Fruit fly (Drosophila melanogaster) whole organism, embryonic: Measurements from ENCODE around the gene CG18577.

Experiments used
- Adf1 ChIP-seq: fragments of 200-800 bp; sonication (Bioruptor generic); IDR thresholded peaks from 2 replicates; pipeline ENCODE4 v1.3.6; 2022; ENCODE audit warnings: missing biosample characterization, missing genetic modification characterization
- CG10147 ChIP-seq: fragments of 200-800 bp; sonication (Bioruptor generic); optimal IDR thresholded peaks from 2 replicates; lab custom pipeline; 2019; ENCODE audit warnings: missing biosample characterization, mild to moderate bottlenecking, missing genetic modification characterization, moderate library complexity
- CG10959 ChIP-seq: fragments of 200-800 bp; sonication (Bioruptor generic); IDR thresholded peaks from 2 replicates; pipeline ENCODE4 v1.3.6; 2022; ENCODE audit warnings: missing biosample characterization, missing genetic modification characterization
- CG10979 ChIP-seq: fragments of 200-800 bp; sonication (Bioruptor generic); optimal IDR thresholded peaks from 2 replicates; lab custom pipeline; 2018; ENCODE audit warnings: missing biosample characterization, mild to moderate bottlenecking, missing genetic modification characterization, moderate library complexity
- CG11696 ChIP-seq: fragments of 200-800 bp; sonication (Bioruptor generic); IDR thresholded peaks from 2 replicates; pipeline ENCODE4 v1.3.6; 2022; ENCODE audit warnings: missing biosample characterization, missing genetic modification characterization
- CG13296 ChIP-seq: fragments of 200-800 bp; sonication (Bioruptor generic); optimal IDR thresholded peaks from 3 replicates; lab custom pipeline; 2018; ENCODE audit warnings: missing biosample characterization, mild to moderate bottlenecking, missing genetic modification characterization
- CG16813 ChIP-seq: fragments of 200-800 bp; sonication (Bioruptor generic); IDR thresholded peaks from 3 replicates; pipeline ENCODE4 v1.3.6; 2022; ENCODE audit warnings: missing biosample characterization, missing genetic modification characterization; ENCODE audit not compliant: partially characterized antibody
- CG17361 ChIP-seq: fragments of 200-800 bp; sonication (Bioruptor generic); IDR thresholded peaks from 3 replicates; pipeline ENCODE4 v1.3.6; 2022; ENCODE audit warnings: missing biosample characterization, missing genetic modification characterization
- CG17385 ChIP-seq: fragments of 200-800 bp; sonication (Bioruptor generic); optimal IDR thresholded peaks from 3 replicates; lab custom pipeline; 2018; ENCODE audit warnings: missing biosample characterization, mild to moderate bottlenecking, missing genetic modification characterization
- CG18011 ChIP-seq: fragments of 200-800 bp; sonication (Bioruptor generic); optimal IDR thresholded peaks from 2 replicates; lab custom pipeline; 2017; ENCODE audit warnings: missing biosample characterization, missing genetic modification characterization, mild to moderate bottlenecking, moderate library complexity, missing genotype
- CG2889 ChIP-seq: fragments of 200-800 bp; sonication (Bioruptor generic); IDR thresholded peaks from 3 replicates; pipeline ENCODE4 v1.3.6; 2022; ENCODE audit warnings: missing biosample characterization, missing genetic modification characterization
- CG3065 ChIP-seq: fragments of 200-800 bp; sonication (Bioruptor generic); optimal IDR thresholded peaks from 2 replicates; lab custom pipeline; 2016; ENCODE audit warnings: missing biosample characterization, missing genetic modification characterization
- CG3163 ChIP-seq: fragments of 200-800 bp; sonication (Bioruptor generic); optimal IDR thresholded peaks from 3 replicates; lab custom pipeline; 2016; ENCODE audit warnings: missing biosample characterization, missing genetic modification characterization
- CG3995 ChIP-seq: fragments of 200-800 bp; sonication (Bioruptor generic); optimal IDR thresholded peaks from 3 replicates; lab custom pipeline; 2016; ENCODE audit warnings: missing biosample characterization, missing genetic modification characterization
- CG42726 ChIP-seq: fragments of 200-800 bp; sonication (Bioruptor generic); IDR thresholded peaks from 2 replicates; pipeline ENCODE4 v1.3.6; 2022; ENCODE audit warnings: missing biosample characterization, missing genetic modification characterization; ENCODE audit not compliant: partially characterized antibody
- CG4404 ChIP-seq: fragments of 200-800 bp; sonication (Bioruptor generic); IDR thresholded peaks from 2 replicates; pipeline ENCODE4 v1.3.6; 2022; ENCODE audit warnings: missing biosample characterization, missing genetic modification characterization
- CG4424 ChIP-seq: fragments of 200-800 bp; sonication (Bioruptor generic); optimal IDR thresholded peaks from 3 replicates; lab custom pipeline; 2016; ENCODE audit warnings: missing biosample characterization, missing genetic modification characterization
- CG6254 ChIP-seq: fragments of 200-800 bp; sonication (Bioruptor generic); optimal IDR thresholded peaks from 3 replicates; lab custom pipeline; 2017; ENCODE audit warnings: mild to moderate bottlenecking, missing biosample characterization, missing genetic modification reagents, missing genetic modification characterization
- CG9215 ChIP-seq: fragments of 200-800 bp; sonication (Bioruptor generic); IDR thresholded peaks from 2 replicates; pipeline ENCODE4 v1.3.6; 2022; ENCODE audit warnings: missing biosample characterization, missing genetic modification characterization
- CG9437 ChIP-seq: fragments of 200-800 bp; sonication (Bioruptor generic); optimal IDR thresholded peaks from 2 replicates; lab custom pipeline; 2018; ENCODE audit warnings: missing biosample characterization, mild to moderate bottlenecking, missing genetic modification characterization
- CHES-1-like ChIP-seq: fragments of 200-800 bp; sonication (Bioruptor generic); optimal IDR thresholded peaks from 2 replicates; lab custom pipeline; 2016; ENCODE audit warnings: missing biosample characterization, missing genetic modification characterization
- D ChIP-seq, 2 experiments: fragments of 200-800 bp in 1 of 2; fragments of >200 bp in 1 of 2; sonication (Bioruptor generic) in 1 of 2; optimal IDR thresholded peaks; 2 replicates in 1 of 2; 3 replicates in 1 of 2; lab custom pipeline; 2017; ENCODE audit warnings: mild to moderate bottlenecking in 1 of 2, missing biosample characterization in 1 of 2, missing genetic modification characterization in 1 of 2, missing genetic modification reagents in 1 of 2
- Dbx ChIP-seq: fragments of 200-800 bp; sonication (Bioruptor generic); IDR thresholded peaks from 3 replicates; pipeline ENCODE4 v1.3.6; 2022; ENCODE audit warnings: missing biosample characterization, missing genetic modification characterization
- Deaf1 ChIP-seq: fragments of 200-800 bp; optimal IDR thresholded peaks from 3 replicates; lab custom pipeline; 2019; ENCODE audit warnings: missing biosample characterization, mild to moderate bottlenecking, missing genetic modification characterization, moderate library complexity
- Dek ChIP-seq: fragments of 200-800 bp; sonication (Bioruptor generic); optimal IDR thresholded peaks from 3 replicates; lab custom pipeline; 2019; ENCODE audit warnings: missing biosample characterization, mild to moderate bottlenecking, missing genetic modification characterization, moderate library complexity
- Drgx ChIP-seq: fragments of 200-800 bp; sonication (Bioruptor generic); IDR thresholded peaks from 2 replicates; pipeline ENCODE4 v1.3.6; 2022; ENCODE audit warnings: missing biosample characterization, missing genetic modification characterization
- Eip74EF ChIP-seq, 2 experiments: fragments of 200-800 bp in 1 of 2; fragments of >200 bp in 1 of 2; sonication (Bioruptor generic) in 1 of 2; optimal IDR thresholded peaks; 2 replicates each; lab custom pipeline; 2017 to 2019; ENCODE audit warnings: missing biosample characterization in 2 of 2, missing genetic modification characterization in 2 of 2, mild to moderate bottlenecking in 1 of 2, moderate library complexity in 1 of 2
- HLH54F ChIP-seq: fragments of 200-800 bp; sonication (Bioruptor generic); optimal IDR thresholded peaks from 3 replicates; lab custom pipeline; 2016; ENCODE audit warnings: missing biosample characterization, missing genetic modification characterization
- HmgZ ChIP-seq: fragments of 200-800 bp; sonication (Bioruptor generic); optimal IDR thresholded peaks from 2 replicates; lab custom pipeline; 2018; ENCODE audit warnings: missing biosample characterization, mild to moderate bottlenecking, missing genetic modification characterization
- MESR4 ChIP-seq: fragments of 200-800 bp; sonication (Bioruptor generic); optimal IDR thresholded peaks from 2 replicates; lab custom pipeline; 2018; ENCODE audit warnings: missing biosample characterization, mild to moderate bottlenecking, missing genetic modification characterization, moderate library complexity
- Nf-YA ChIP-seq: fragments of 200-800 bp; sonication (Bioruptor generic); IDR thresholded peaks from 2 replicates; pipeline ENCODE4 v1.3.6; 2022; ENCODE audit warnings: missing biosample characterization, missing genetic modification characterization
- NfI ChIP-seq: fragments of 200-800 bp; sonication (Bioruptor generic); optimal IDR thresholded peaks from 3 replicates; lab custom pipeline; 2018; ENCODE audit warnings: missing biosample characterization, mild to moderate bottlenecking, missing genetic modification characterization, moderate library complexity
- Sin3A ChIP-seq: fragments of >200 bp; optimal IDR thresholded peaks from 2 replicates; lab custom pipeline; 2018
- YL-1 ChIP-seq: fragments of 200-800 bp; sonication (Bioruptor generic); optimal IDR thresholded peaks from 3 replicates; lab custom pipeline; 2017; ENCODE audit warnings: missing biosample characterization, mild to moderate bottlenecking, missing genetic modification characterization
- danr ChIP-seq: fragments of 200-800 bp; sonication (Bioruptor generic); IDR thresholded peaks from 2 replicates; pipeline ENCODE4 v1.3.6; 2022; ENCODE audit warnings: missing biosample characterization, missing genetic modification characterization
- dm ChIP-seq: fragments of 200-800 bp; sonication (Bioruptor generic); optimal IDR thresholded peaks from 3 replicates; lab custom pipeline; 2016; ENCODE audit warnings: missing biosample characterization, missing genetic modification characterization
- fd3F ChIP-seq: fragments of 200-800 bp; sonication (Bioruptor generic); optimal IDR thresholded peaks from 2 replicates; lab custom pipeline; 2018; ENCODE audit warnings: missing biosample characterization, mild to moderate bottlenecking, missing genetic modification characterization, moderate library complexity
- fu2 ChIP-seq: fragments of 200-800 bp; sonication (Bioruptor generic); optimal IDR thresholded peaks from 2 replicates; lab custom pipeline; 2016; ENCODE audit warnings: missing biosample characterization, missing genetic modification characterization
- grn ChIP-seq: fragments of 200-800 bp; sonication (Bioruptor generic); optimal IDR thresholded peaks from 3 replicates; lab custom pipeline; 2017; ENCODE audit warnings: missing biosample characterization, missing genetic modification characterization
- gro ChIP-seq: fragments of 200-800 bp; sonication (Bioruptor generic); optimal IDR thresholded peaks from 2 replicates; lab custom pipeline; 2016; ENCODE audit warnings: missing biosample characterization, missing genetic modification characterization
- hth ChIP-seq: fragments of >200 bp; optimal IDR thresholded peaks from 2 replicates; lab custom pipeline; 2017; ENCODE audit warnings: inconsistent platforms
- insv ChIP-seq, 2 experiments: fragments of 200-800 bp; sonication (Bioruptor generic); optimal IDR thresholded peaks; 3 replicates each; lab custom pipeline; 2016 to 2018; ENCODE audit warnings: missing biosample characterization in 2 of 2, missing genetic modification characterization in 2 of 2
- lab ChIP-seq: fragments of 200-800 bp; sonication (Bioruptor generic); optimal IDR thresholded peaks from 3 replicates; lab custom pipeline; 2017; ENCODE audit warnings: missing biosample characterization, missing genetic modification characterization, mild to moderate bottlenecking, moderate library complexity, missing genetic modification reagents
- lov ChIP-seq, 2 experiments: fragments of 200-800 bp in 1 of 2; fragments of >200 bp in 1 of 2; sonication (Bioruptor generic) in 1 of 2; IDR thresholded peaks in 1 of 2; optimal IDR thresholded peaks in 1 of 2; 2 replicates in 1 of 2; 3 replicates in 1 of 2; pipeline versions ENCODE4 v1.3.6 to Lab custom; 2017 to 2022; ENCODE audit warnings: missing biosample characterization in 1 of 2, missing genetic modification characterization in 1 of 2
- mld ChIP-seq: fragments of 200-800 bp; sonication (Bioruptor generic); IDR thresholded peaks from 3 replicates; pipeline ENCODE4 v1.3.6; 2022; ENCODE audit warnings: missing biosample characterization, missing genetic modification characterization; ENCODE audit not compliant: partially characterized antibody
- pum ChIP-seq: fragments of 200-800 bp; sonication (Bioruptor generic); optimal IDR thresholded peaks from 2 replicates; lab custom pipeline; 2016; ENCODE audit warnings: missing biosample characterization, missing genetic modification characterization
- tin ChIP-seq: fragments of 200-800 bp; sonication (Bioruptor generic); optimal IDR thresholded peaks from 3 replicates; lab custom pipeline; 2016; ENCODE audit warnings: missing biosample characterization, missing genetic modification characterization
- tna ChIP-seq: fragments of 200-800 bp; sonication (Bioruptor generic); IDR thresholded peaks from 2 replicates; pipeline ENCODE4 v1.3.6; 2022; ENCODE audit warnings: missing biosample characterization, missing genetic modification characterization; ENCODE audit not compliant: partially characterized antibody
- zfh1 ChIP-seq: fragments of 200-800 bp; sonication (Bioruptor generic); IDR thresholded peaks from 3 replicates; pipeline ENCODE4 v1.3.6; 2022; ENCODE audit warnings: missing biosample characterization, missing genetic modification characterization

CG18577 gene

dm6 chr3R:11209801-11210402 lies 14.0 kb downstream of the CG18577 start, which contains the start of the genes SdhC and Tctp (continued):
- TF ChIP-seq CG3163 (no peak), grn (GFP tag; lab: Kevin White, UChicago) (no peak), Sin3A (peak; percentile 74), Drgx (GFP tag; lab: Robert Waterston, UW) (0 out of 2 replicates have a peak, but pooled peaks have one; percentile 7), MESR4 (GFP tag; lab: Kevin White, UChicago) (peak; percentile 94), CG4404 (GFP tag; lab: Robert Waterston, UW) (no peak), CG17361 (peak; percentile 79), CG18011 (GFP tag; lab: Kevin White, UChicago) (no peak), Adf1 (GFP tag; lab: Robert Waterston, UW) (no peak), CG10959 (GFP tag; lab: Robert Waterston, UW) (no peak), zfh1 (GFP tag; lab: Robert Waterston, UW) (no peak; the same call in 2 of the 3 replicates), CG6254 (GFP tag; lab: Kevin White, UChicago) (no peak), insv (GFP tag; optimal IDR thresholded peaks at IDR 0.05; lab: Kevin White, UChicago) (peak in 1 of 2 experiments; percentile 15), CG10979 (peak; percentile 23), HmgZ (tag; lab: Kevin White, UChicago) (peak; percentile 40), lab (GFP tag; lab: Kevin White, UChicago) (peak; percentile 41), D (optimal IDR thresholded peaks at IDR 0.05; lab: Kevin White, UChicago) (no peak), D (GFP tag; optimal IDR thresholded peaks at IDR 0.05; lab: Kevin White, UChicago) (no peak), CHES-1-like (GFP tag; lab: Kevin White, UChicago) (peak; percentile 10), CG9437 (GFP tag; lab: Kevin White, UChicago) (peak; percentile 36), Dek (peak; percentile 52), CG11696 (GFP tag; lab: Robert Waterston, UW) (no peak), fd3F (no peak), Deaf1 (no peak), mld (GFP tag; lab: Robert Waterston, UW) (no peak), NfI (GFP tag; lab: Kevin White, UChicago) (peak; percentile 38), hth (lab: Kevin White, UChicago) (no peak), CG3995 (peak; percentile 45), CG2889 (no peak), fu2 (no peak), CG16813 (GFP tag; lab: Robert Waterston, UW) (peak; percentile 20; the same call in 1 of the 3 replicates), YL-1 (peak; percentile 90), HLH54F (GFP tag; lab: Kevin White, UChicago) (peak; percentile 39), pum (GFP tag; lab: Kevin White, UChicago) (no peak), CG17385 (GFP tag; lab: Kevin White, UChicago) (peak; percentile 34), CG4424 (peak; percentile 46), dm (peak; percentile 68), Eip74EF (GFP tag; optimal IDR thresholded peaks at IDR 0.05; lab: Kevin White, UChicago) (peak in 1 of 2 experiments; percentile 35), Dbx (GFP tag; lab: Robert Waterston, UW) (0 out of 3 replicates have a peak, but pooled peaks have one; percentile 35), gro (GFP tag; lab: Kevin White, UChicago) (no peak), lov (optimal IDR thresholded peaks at IDR 0.05; lab: Kevin White, UChicago) (no peak), lov (GFP tag; IDR thresholded peaks at IDR 0.05; lab: Robert Waterston, UW) (no peak), tna (peak; percentile 40; the same call in 1 of the 2 replicates), CG3065 (GFP tag; lab: Kevin White, UChicago) (peak; percentile 18), CG9215 (peak; percentile 18; the same call in 1 of the 2 replicates), CG13296 (GFP tag; lab: Kevin White, UChicago) (peak; percentile 58), danr (no peak), Nf-YA (no peak), tin (GFP tag; lab: Kevin White, UChicago) (peak; percentile 49), CG10147 (GFP tag; lab: Kevin White, UChicago) (peak; percentile 6), CG42726 (GFP tag; lab: Robert Waterston, UW) (peak; percentile 57; the same call in 1 of the 2 replicates)
